Worm (Caenorhabditis elegans): ENCODE results near the gene B0035.3.

Gene B0035.3

DNA sequence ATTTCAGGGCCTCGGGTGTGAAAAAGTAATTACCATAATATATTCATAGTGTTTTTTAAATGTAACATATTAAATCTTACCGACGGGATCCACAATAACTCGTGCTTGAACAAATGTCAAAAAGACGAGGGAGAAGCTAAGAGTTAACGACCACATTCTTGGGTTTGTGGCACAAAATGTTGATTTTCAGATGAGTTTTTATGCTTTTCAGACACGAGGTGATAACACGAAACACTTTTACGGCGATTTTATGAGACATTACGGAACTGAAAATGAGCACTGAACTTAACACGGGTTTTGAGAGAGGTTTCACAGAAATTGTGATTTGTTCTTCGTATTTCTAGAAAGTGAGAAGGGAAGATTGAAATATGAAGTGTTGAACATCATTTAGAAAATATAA lies 8.2 kb downstream of the B0035.3 start, which contains the start of gene B0035.13:
B0035.13 (minus strand) TSS at position 173 of the 400 bp plus-strand sequence.
- no peak for TF ChIP-seq madf-5 (GFP tag; IDR thresholded peaks at IDR 0.05)
- no peak for TF ChIP-seq lin-39 (tag; optimal IDR thresholded peaks at IDR 0.05)
- TF ChIP-seq F44E2.7 (GFP tag; IDR thresholded peaks at IDR 0.05), result no peak
- no peak for TF ChIP-seq daf-8 (GFP tag; IDR thresholded peaks at IDR 0.05)
- no peak for TF ChIP-seq T20F7.1 (GFP tag; optimal IDR thresholded peaks at IDR 0.05)
- no peak for TF ChIP-seq fos-1 (tag; optimal IDR thresholded peaks at IDR 0.05)
- no peak for TF ChIP-seq ZK546.5 (tag; optimal IDR thresholded peaks at IDR 0.05)
- TF ChIP-seq vab-7 (GFP tag; IDR thresholded peaks at IDR 0.05), result no peak
- TF ChIP-seq snpc-1.2 (GFP tag; IDR thresholded peaks at IDR 0.05), result no peak
- TF ChIP-seq arid-1 (GFP tag; conservative IDR thresholded peaks at IDR 0.05), result no peak
- TF ChIP-seq dve-1 (tag; optimal IDR thresholded peaks at IDR 0.05; ENCODE audit: insufficient read depth), result peak; percentile 58
- TF ChIP-seq ztf-7 (tag; optimal IDR thresholded peaks at IDR 0.05), result no peak
- no peak for TF ChIP-seq ceh-32 (tag; optimal IDR thresholded peaks at IDR 0.05; ENCODE audit: poor library complexity)
- TF ChIP-seq Y5F2A.4 (GFP tag; optimal IDR thresholded peaks at IDR 0.05), result no peak
- TF ChIP-seq ceh-28 (tag; optimal IDR thresholded peaks at IDR 0.05), result no peak
- TF ChIP-seq lin-15B (tag; optimal IDR thresholded peaks at IDR 0.05), result no peak
- TF ChIP-seq nhr-102 (tag; optimal IDR thresholded peaks at IDR 0.05), result no peak
- TF ChIP-seq Y48G9A.11 (GFP tag; IDR thresholded peaks at IDR 0.05), result no peak
- no peak for TF ChIP-seq madf-9 (GFP tag; conservative IDR thresholded peaks at IDR 0.05)
- TF ChIP-seq ama-1 (optimal IDR thresholded peaks at IDR 0.05), result no peak
- no peak for TF ChIP-seq set-16 (GFP tag; IDR thresholded peaks at IDR 0.05)
- TF ChIP-seq nhr-28 (tag; optimal IDR thresholded peaks at IDR 0.05), result peak; percentile 43
- TF ChIP-seq ZK337.2 (GFP tag; IDR thresholded peaks at IDR 0.05), result no peak
- TF ChIP-seq ztf-11 (tag; optimal IDR thresholded peaks at IDR 0.05), result no peak
- no peak for TF ChIP-seq zip-11 (GFP tag; IDR thresholded peaks at IDR 0.05)
- TF ChIP-seq Y75B8A.6 (GFP tag; IDR thresholded peaks at IDR 0.05), result no peak
- TF ChIP-seq nhr-77 (tag; optimal IDR thresholded peaks at IDR 0.05), result peak; percentile 45
- TF ChIP-seq snpc-4 (tag; optimal IDR thresholded peaks at IDR 0.05), result no peak
- TF ChIP-seq php-3 (GFP tag; IDR thresholded peaks at IDR 0.05), result peak; percentile 95
- no peak for TF ChIP-seq tag-97 (GFP tag; IDR thresholded peaks at IDR 0.05)
- TF ChIP-seq lin-29 (GFP tag; IDR thresholded peaks at IDR 0.05), result no peak
- no peak for TF ChIP-seq lsy-2 (tag; optimal IDR thresholded peaks at IDR 0.05)
- no peak for TF ChIP-seq fkh-10 (GFP tag; optimal IDR thresholded peaks at IDR 0.05)
- TF ChIP-seq pqm-1 (tag; optimal IDR thresholded peaks at IDR 0.05), result peak; percentile 35
- no peak for TF ChIP-seq ceh-82 (tag; optimal IDR thresholded peaks at IDR 0.05)
- no peak for TF ChIP-seq cey-2 (tag; optimal IDR thresholded peaks at IDR 0.05; ENCODE audit: borderline replicate concordance, insufficient read depth)
- no peak for TF ChIP-seq zag-1 (tag; optimal IDR thresholded peaks at IDR 0.05)
- TF ChIP-seq tra-1 (GFP tag; IDR thresholded peaks at IDR 0.05), result no peak
- TF ChIP-seq nhr-111 (GFP tag; optimal IDR thresholded peaks at IDR 0.05), result no peak
- no peak for TF ChIP-seq F10B5.3 (tag; optimal IDR thresholded peaks at IDR 0.05)
- TF ChIP-seq spr-3 (GFP tag; optimal IDR thresholded peaks at IDR 0.05), result no peak
- no peak for TF ChIP-seq nhr-42 (GFP tag; IDR thresholded peaks at IDR 0.05)
- peak; percentile 29 for TF ChIP-seq mxl-3 (GFP tag; optimal IDR thresholded peaks at IDR 0.05)
- TF ChIP-seq nhr-76 (tag; optimal IDR thresholded peaks at IDR 0.05), result no peak
- no peak for TF ChIP-seq hif-1 (tag; optimal IDR thresholded peaks at IDR 0.05)
- no peak for TF ChIP-seq attf-4 (tag; optimal IDR thresholded peaks at IDR 0.05)
- TF ChIP-seq egl-43 (GFP tag; IDR thresholded peaks at IDR 0.05), result no peak
- TF ChIP-seq hlh-11 (tag; optimal IDR thresholded peaks at IDR 0.05), result peak; percentile 10
- no peak for TF ChIP-seq D1046.2 (GFP tag; IDR thresholded peaks at IDR 0.05)
- no peak for TF ChIP-seq duxl-1 (tag; optimal IDR thresholded peaks at IDR 0.05; ENCODE audit: poor library complexity)
- TF ChIP-seq dmd-6 (GFP tag; IDR thresholded peaks at IDR 0.05), result 0 out of 2 replicates have a peak, but pooled peaks have one; percentile 25
- no peak for TF ChIP-seq skn-1 (tag; optimal IDR thresholded peaks at IDR 0.05)
- no peak for TF ChIP-seq mdl-1 (tag; optimal IDR thresholded peaks at IDR 0.05)
